Worm (Caenorhabditis elegans) whole organism, late embryonic: ENCODE data around the gene rga-9.

Experiments
- C08G9.2 ChIP-seq: sonication (generic microtip); optimal IDR thresholded peaks from 2 replicates; lab custom pipeline; 2016; ENCODE audit warnings: mild to moderate bottlenecking, missing genetic modification characterization, moderate library complexity, missing compliant biosample characterization
- C38D4.7 ChIP-seq: fragments of 200-800 bp; sonication (Bioruptor generic); optimal IDR thresholded peaks from 2 replicates; lab custom pipeline; 2018; ENCODE audit warnings: mild to moderate bottlenecking, missing genetic modification characterization, moderate library complexity, missing compliant biosample characterization
- F13H6.1 ChIP-seq: sonication (generic microtip); optimal IDR thresholded peaks from 2 replicates; lab custom pipeline; 2016; ENCODE audit warnings: missing genetic modification characterization, missing compliant biosample characterization
- T23F11.4 ChIP-seq: fragments of 200-800 bp; sonication (Bioruptor generic); optimal IDR thresholded peaks from 2 replicates; lab custom pipeline; 2018; ENCODE audit warnings: mild to moderate bottlenecking, missing genetic modification characterization, missing compliant biosample characterization
- ama-1 ChIP-seq: fragments of 150-350 bp; optimal IDR thresholded peaks from 2 replicates; lab custom pipeline; 2014
- ceh-14 ChIP-seq: sonication (generic microtip); optimal IDR thresholded peaks from 2 replicates; lab custom pipeline; 2016; ENCODE audit warnings: missing genotype, missing genetic modification characterization, missing compliant biosample characterization
- ceh-18 ChIP-seq: sonication (generic microtip); optimal IDR thresholded peaks from 2 replicates; lab custom pipeline; 2016; ENCODE audit warnings: missing genetic modification characterization, missing compliant biosample characterization
- ceh-19 ChIP-seq: fragments of 200-800 bp; sonication (Bioruptor generic); optimal IDR thresholded peaks from 2 replicates; lab custom pipeline; 2018; ENCODE audit warnings: mild to moderate bottlenecking, missing genetic modification characterization, missing compliant biosample characterization
- ceh-2 ChIP-seq: sonication (generic microtip); optimal IDR thresholded peaks from 2 replicates; lab custom pipeline; 2016; ENCODE audit warnings: missing genotype, missing genetic modification characterization, missing compliant biosample characterization
- ceh-30 ChIP-seq: fragments of 150-350 bp; optimal IDR thresholded peaks from 2 replicates; lab custom pipeline; 2014; ENCODE audit warnings: missing biosample characterization, missing genetic modification characterization
- ceh-31 ChIP-seq: sonication (generic microtip); optimal IDR thresholded peaks from 2 replicates; lab custom pipeline; 2016; ENCODE audit warnings: missing genetic modification characterization, missing compliant biosample characterization
- ceh-34 ChIP-seq: sonication (generic microtip); optimal IDR thresholded peaks from 2 replicates; lab custom pipeline; 2016; ENCODE audit warnings: mild to moderate bottlenecking, missing genetic modification characterization, missing compliant biosample characterization
- ceh-6 ChIP-seq: fragments of 200-800 bp; sonication (Bioruptor generic); optimal IDR thresholded peaks from 2 replicates; lab custom pipeline; 2018; ENCODE audit warnings: mild to moderate bottlenecking, missing genetic modification characterization, missing compliant biosample characterization
- dmd-4 ChIP-seq: sonication (generic microtip); optimal IDR thresholded peaks from 2 replicates; lab custom pipeline; 2016; ENCODE audit warnings: borderline replicate concordance, missing genetic modification characterization, missing compliant biosample characterization
- dve-1 ChIP-seq: sonication (generic microtip); optimal IDR thresholded peaks from 2 replicates; lab custom pipeline; 2017; ENCODE audit warnings: antibody characterized with exemption, mild to moderate bottlenecking, missing genetic modification characterization, missing compliant biosample characterization
- elt-2 ChIP-seq: sonication (generic microtip); optimal IDR thresholded peaks from 2 replicates; lab custom pipeline; 2016; ENCODE audit warnings: missing genetic modification reagents, missing genetic modification characterization, missing compliant biosample characterization
- ets-4 ChIP-seq: sonication (generic microtip); optimal IDR thresholded peaks from 2 replicates; lab custom pipeline; 2016; ENCODE audit warnings: missing genetic modification characterization, missing compliant biosample characterization
- eyg-1 ChIP-seq: sonication (generic microtip); optimal IDR thresholded peaks from 2 replicates; lab custom pipeline; 2016; ENCODE audit warnings: missing genotype, missing genetic modification characterization, missing compliant biosample characterization
- fax-1 ChIP-seq: sonication (generic microtip); optimal IDR thresholded peaks from 2 replicates; lab custom pipeline; 2016; ENCODE audit warnings: missing genotype, missing genetic modification characterization, missing compliant biosample characterization
- fkh-10 ChIP-seq: fragments of 150-350 bp; optimal IDR thresholded peaks from 2 replicates; lab custom pipeline; 2014; ENCODE audit warnings: missing biosample characterization, missing genetic modification reagents, missing genetic modification characterization
- fkh-6 ChIP-seq: sonication (generic microtip); optimal IDR thresholded peaks from 2 replicates; lab custom pipeline; 2016; ENCODE audit warnings: missing genetic modification characterization, missing compliant biosample characterization
- hlh-30 ChIP-seq: sonication (generic microtip); optimal IDR thresholded peaks from 2 replicates; lab custom pipeline; 2017; ENCODE audit warnings: antibody characterized with exemption, missing genetic modification characterization, missing compliant biosample characterization; ENCODE audit not compliant: insufficient read depth
- lin-11 ChIP-seq: fragments of 200-800 bp; sonication (Bioruptor generic); optimal IDR thresholded peaks from 2 replicates; lab custom pipeline; 2018; ENCODE audit warnings: mild to moderate bottlenecking, missing genetic modification characterization, missing compliant biosample characterization
- madf-2 ChIP-seq: sonication (generic microtip); optimal IDR thresholded peaks from 2 replicates; lab custom pipeline; 2017; ENCODE audit warnings: missing genetic modification characterization, missing compliant biosample characterization
- mec-3 ChIP-seq: sonication (generic microtip); optimal IDR thresholded peaks from 2 replicates; lab custom pipeline; 2016; ENCODE audit warnings: borderline replicate concordance, missing genetic modification characterization, missing compliant biosample characterization
- nfya-1 ChIP-seq: sonication (generic microtip); optimal IDR thresholded peaks from 2 replicates; lab custom pipeline; 2017; ENCODE audit warnings: missing genetic modification characterization, mild to moderate bottlenecking, missing compliant biosample characterization, antibody characterized with exemption, moderate library complexity
- nhr-232 ChIP-seq: sonication (generic microtip); optimal IDR thresholded peaks from 2 replicates; lab custom pipeline; 2016; ENCODE audit warnings: missing genetic modification characterization, missing compliant biosample characterization
- npax-4 ChIP-seq: sonication (generic microtip); optimal IDR thresholded peaks from 2 replicates; lab custom pipeline; 2016; ENCODE audit warnings: missing genetic modification characterization, missing compliant biosample characterization
- odd-2 ChIP-seq: sonication (generic microtip); optimal IDR thresholded peaks from 2 replicates; lab custom pipeline; 2017; ENCODE audit warnings: antibody characterized with exemption, mild to moderate bottlenecking, missing genetic modification characterization, missing compliant biosample characterization
- pag-3 ChIP-seq: sonication (generic microtip); optimal IDR thresholded peaks from 2 replicates; lab custom pipeline; 2016; ENCODE audit warnings: missing compliant biosample characterization, missing genetic modification characterization, borderline replicate concordance
- pax-1 ChIP-seq: fragments of 150-350 bp; optimal IDR thresholded peaks from 2 replicates; lab custom pipeline; 2014; ENCODE audit warnings: missing biosample characterization, missing genetic modification characterization
- pha-2 ChIP-seq: sonication (generic microtip); optimal IDR thresholded peaks from 2 replicates; lab custom pipeline; 2017; ENCODE audit warnings: mild to moderate bottlenecking, missing genetic modification characterization, missing compliant biosample characterization
- pqm-1 ChIP-seq: sonication (generic microtip); optimal IDR thresholded peaks from 2 replicates; lab custom pipeline; 2016; ENCODE audit warnings: missing genetic modification characterization, missing compliant biosample characterization
- pros-1 ChIP-seq: fragments of 150-350 bp; optimal IDR thresholded peaks from 2 replicates; lab custom pipeline; 2014; ENCODE audit warnings: missing biosample characterization, missing genetic modification reagents, missing genetic modification characterization
- ref-2 ChIP-seq: sonication (generic microtip); optimal IDR thresholded peaks from 2 replicates; lab custom pipeline; 2016; ENCODE audit warnings: missing genetic modification characterization, missing compliant biosample characterization
- rnt-1 ChIP-seq: sonication (generic microtip); optimal IDR thresholded peaks from 2 replicates; lab custom pipeline; 2016; ENCODE audit warnings: missing genetic modification characterization, missing compliant biosample characterization
- sdc-2 ChIP-seq: sonication (generic microtip); optimal IDR thresholded peaks from 2 replicates; lab custom pipeline; 2016; ENCODE audit warnings: missing genotype, missing genetic modification characterization, missing compliant biosample characterization
- sox-2 ChIP-seq: fragments of 200-800 bp; sonication (Bioruptor generic); IDR thresholded peaks from 2 replicates; pipeline ENCODE4 v1.3.6; 2022; ENCODE audit warnings: missing genetic modification reagents, missing genetic modification characterization, missing compliant biosample characterization
- sox-4 ChIP-seq: sonication (generic microtip); optimal IDR thresholded peaks from 2 replicates; lab custom pipeline; 2017; ENCODE audit warnings: mild to moderate bottlenecking, missing genetic modification characterization, inconsistent platforms, missing compliant biosample characterization
- tbx-2 ChIP-seq: sonication (generic microtip); optimal IDR thresholded peaks from 2 replicates; lab custom pipeline; 2016; ENCODE audit warnings: missing genetic modification characterization, missing compliant biosample characterization
- tbx-7 ChIP-seq: sonication (generic microtip); optimal IDR thresholded peaks from 2 replicates; lab custom pipeline; 2016; ENCODE audit warnings: missing genotype, missing genetic modification characterization, missing compliant biosample characterization
- unc-55 ChIP-seq: sonication (generic microtip); optimal IDR thresholded peaks from 2 replicates; lab custom pipeline; 2017; ENCODE audit warnings: missing biosample characterization, missing genetic modification reagents, missing genetic modification characterization
- zip-5 ChIP-seq: sonication (generic microtip); optimal IDR thresholded peaks from 2 replicates; lab custom pipeline; 2016; ENCODE audit warnings: missing genetic modification characterization, missing compliant biosample characterization
- ztf-16 ChIP-seq: sonication (generic microtip); optimal IDR thresholded peaks from 2 replicates; lab custom pipeline; 2017; ENCODE audit warnings: missing genetic modification characterization, missing compliant biosample characterization

rga-9 gene

DNA sequence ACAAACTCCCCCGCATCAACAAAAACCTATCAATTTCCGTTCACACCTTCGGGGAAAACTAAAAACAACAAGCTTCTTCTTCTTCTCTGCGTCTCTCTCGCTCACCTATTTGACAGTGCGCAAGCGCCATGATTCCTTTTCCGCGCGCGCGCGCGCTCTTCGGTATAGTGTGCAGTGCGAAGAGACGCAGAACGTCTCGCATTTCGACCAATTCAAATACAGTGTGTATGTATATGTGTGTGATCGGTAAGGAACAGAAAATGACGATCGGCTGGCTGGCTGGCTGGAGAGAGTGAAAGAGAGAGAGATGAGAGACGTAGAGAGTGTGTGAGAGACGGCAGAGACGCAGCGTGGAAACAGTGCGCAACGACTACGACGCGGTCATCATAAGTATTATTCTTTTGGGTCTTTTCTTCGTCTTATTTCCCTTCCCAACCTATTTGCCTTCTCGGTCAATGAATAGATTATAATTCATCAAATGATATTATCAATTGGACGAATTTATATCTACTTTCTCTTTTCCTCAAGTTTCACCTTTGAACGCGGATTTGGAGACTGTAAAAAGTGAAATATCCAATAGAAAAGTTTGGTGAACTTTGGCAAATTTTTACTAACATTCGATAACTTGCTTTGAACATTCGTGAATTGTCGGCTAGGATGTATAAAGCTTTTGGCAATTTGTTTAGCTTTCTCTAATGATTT, 4.8 kb upstream of the rga-9 start:
- peak; percentile 84 for TF ChIP-seq pha-2 (tag; lab: Kevin White, UChicago)
- no peak for TF ChIP-seq lin-11 (tag; lab: Kevin White, UChicago)
- peak; percentile 6 for TF ChIP-seq sdc-2 (tag; lab: Kevin White, UChicago)
- no peak for TF ChIP-seq fax-1 (tag; lab: Kevin White, UChicago)
- peak; percentile 64 for TF ChIP-seq rnt-1 (tag; lab: Kevin White, UChicago)
- TF ChIP-seq elt-2 (tag; lab: Kevin White, UChicago), result peak; percentile 19
- no peak for TF ChIP-seq ama-1 (lab: Kevin White, UChicago)
- TF ChIP-seq F13H6.1 (tag; lab: Kevin White, UChicago), result peak; percentile 60
- peak; percentile 49 for TF ChIP-seq dve-1 (tag; lab: Kevin White, UChicago)
- peak; percentile 87 for TF ChIP-seq tbx-2 (tag; lab: Kevin White, UChicago)
- TF ChIP-seq eyg-1 (tag; lab: Kevin White, UChicago), result peak; percentile 32
- TF ChIP-seq npax-4 (tag; lab: Kevin White, UChicago), result no peak
- no peak for TF ChIP-seq sox-2 (GFP tag; lab: Robert Waterston, UW)
- peak; percentile 34 for TF ChIP-seq ztf-16 (tag; lab: Kevin White, UChicago)
- peak; percentile 82 for TF ChIP-seq ceh-31 (tag; lab: Kevin White, UChicago)
- TF ChIP-seq ceh-30 (tag; lab: Kevin White, UChicago), result no peak
- peak; percentile 18 for TF ChIP-seq ceh-6 (GFP tag; lab: Kevin White, UChicago)
- peak; percentile 58 for TF ChIP-seq ets-4
- TF ChIP-seq pax-1 (tag; lab: Kevin White, UChicago), result peak; percentile 34
- TF ChIP-seq tbx-7, result no peak
- TF ChIP-seq pqm-1 (tag; lab: Kevin White, UChicago), result peak; percentile 1
- TF ChIP-seq nfya-1 (tag; lab: Kevin White, UChicago), result peak; percentile 82
- peak; percentile 75 for TF ChIP-seq ref-2 (tag; lab: Kevin White, UChicago)
- peak; percentile 93 for TF ChIP-seq ceh-34 (tag; lab: Kevin White, UChicago)
- peak; percentile 28 for TF ChIP-seq C08G9.2 (tag; lab: Kevin White, UChicago)
- TF ChIP-seq fkh-6 (tag; lab: Kevin White, UChicago), result no peak
- no peak for TF ChIP-seq zip-5 (tag; lab: Kevin White, UChicago)
- no peak for TF ChIP-seq pag-3 (tag; lab: Kevin White, UChicago)
- TF ChIP-seq fkh-10, result no peak
- no peak for TF ChIP-seq odd-2 (tag; lab: Kevin White, UChicago)
- peak; percentile 66 for TF ChIP-seq ceh-18 (tag; lab: Kevin White, UChicago)
- peak; percentile 39 for TF ChIP-seq unc-55 (GFP tag; lab: Kevin White, UChicago)
- TF ChIP-seq nhr-232, result no peak
- TF ChIP-seq sox-4, result peak; percentile 25
- TF ChIP-seq mec-3 (tag; lab: Kevin White, UChicago), result no peak
- TF ChIP-seq pros-1, result peak; percentile 99
- TF ChIP-seq dmd-4 (tag; lab: Kevin White, UChicago), result peak; percentile 10
- TF ChIP-seq ceh-2 (tag; lab: Kevin White, UChicago), result peak; percentile 36
- TF ChIP-seq hlh-30 (tag; lab: Kevin White, UChicago), result peak; percentile 71

DNA sequence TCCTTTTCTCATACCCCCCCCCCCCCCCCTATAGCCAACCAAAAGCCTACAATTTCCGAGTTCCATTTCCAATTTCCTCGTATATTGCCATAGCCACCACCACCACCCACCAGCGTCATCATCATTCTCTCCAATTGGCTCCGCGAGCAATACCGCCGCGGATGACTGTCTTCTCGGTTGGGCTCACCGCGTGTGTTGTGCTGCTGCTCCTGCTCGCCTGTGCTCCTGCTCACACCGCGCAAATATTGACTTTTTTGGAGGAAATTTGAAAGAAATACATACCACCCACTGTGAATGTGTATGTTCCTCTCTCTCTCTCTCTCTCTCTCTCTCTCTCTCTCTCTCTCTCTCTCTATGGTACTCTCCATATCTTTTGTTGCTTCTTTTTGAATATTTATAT, 3.4 kb upstream of the rga-9 start:
- TF ChIP-seq sox-2 (GFP tag; lab: Robert Waterston, UW) (no peak), C08G9.2 (tag; lab: Kevin White, UChicago) (no peak), pha-2 (tag; lab: Kevin White, UChicago) (peak; percentile 48), fkh-6 (tag; lab: Kevin White, UChicago) (no peak), unc-55 (GFP tag; lab: Kevin White, UChicago) (no peak), C38D4.7 (GFP tag; lab: Kevin White, UChicago) (no peak), fax-1 (tag; lab: Kevin White, UChicago) (no peak), F13H6.1 (tag; lab: Kevin White, UChicago) (no peak), ceh-14 (no peak), ceh-30 (tag; lab: Kevin White, UChicago) (no peak), ceh-19 (GFP tag; lab: Kevin White, UChicago) (peak; percentile 3), madf-2 (peak; percentile 25), ref-2 (tag; lab: Kevin White, UChicago) (peak; percentile 26), T23F11.4 (GFP tag; lab: Kevin White, UChicago) (no peak)
